Worm (Caenorhabditis elegans): Measurements from ENCODE around the gene fbxa-29.
"Not testable (repeated sequence)": the region's sequence is repeated elsewhere in the genome, so short reads cannot be mapped to it uniquely, and the experiment has no call there.

Gene fbxa-29

DNA sequence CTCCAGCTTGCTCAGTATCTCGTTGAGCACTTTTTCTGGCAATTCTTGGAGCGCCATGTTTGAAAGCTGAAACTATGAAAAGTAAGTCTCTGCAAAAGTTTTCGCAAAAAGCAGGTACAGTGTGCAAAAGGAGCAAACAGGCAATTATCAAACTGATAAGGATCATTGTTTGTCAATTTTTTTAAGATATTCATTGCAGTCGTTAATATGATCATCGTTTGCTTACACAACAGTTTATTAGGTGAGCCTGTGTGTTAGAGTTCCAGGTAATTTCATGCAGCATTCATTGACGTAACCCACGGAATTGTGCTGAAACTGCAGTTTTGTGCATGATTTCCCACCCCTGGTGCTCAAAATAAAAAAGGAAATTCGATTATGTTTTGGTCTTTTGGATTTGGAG is 6.7 kb downstream of the fbxa-29 start, which contains the start of gene fbxa-151:
Gene fbxa-151, minus strand, starts transcription at position 101 of the 400 bp plus-strand sequence.
- TF ChIP-seq lim-7 (GFP tag; IDR thresholded peaks at IDR 0.05); F49E8.2 (tag; optimal IDR thresholded peaks at IDR 0.05; ENCODE audit: borderline replicate concordance); Y48G9A.11 (GFP tag; IDR thresholded peaks at IDR 0.05): not testable (repeated sequence)

DNA sequence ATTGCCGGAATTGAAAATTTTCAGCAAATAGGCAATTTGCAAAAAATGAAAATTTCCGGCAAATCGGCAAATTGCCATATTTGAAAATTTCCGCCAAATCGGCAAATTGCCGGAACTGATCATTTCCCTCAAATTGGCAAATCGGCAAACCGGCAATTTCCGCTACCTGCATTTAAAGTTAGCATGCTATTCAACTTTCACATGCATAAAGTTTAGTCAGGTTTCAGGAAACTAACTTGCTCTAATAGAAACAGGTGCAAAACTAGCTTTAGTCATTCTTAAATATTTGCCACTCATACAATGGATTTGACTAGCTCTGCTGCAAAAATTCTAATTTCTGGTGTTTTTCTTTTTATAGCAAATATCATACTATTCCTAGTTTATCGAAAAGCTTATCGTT is 9.8 kb downstream of the fbxa-29 start, which contains the start of gene srz-9:
Gene srz-9, plus strand, starts transcription at position 301 of the 400 bp plus-strand sequence.
- not testable (repeated sequence) for TF ChIP-seq aha-1 (tag); lsy-2 (tag; optimal IDR thresholded peaks at IDR 0.05); nhr-237 (tag; optimal IDR thresholded peaks at IDR 0.05)

DNA sequence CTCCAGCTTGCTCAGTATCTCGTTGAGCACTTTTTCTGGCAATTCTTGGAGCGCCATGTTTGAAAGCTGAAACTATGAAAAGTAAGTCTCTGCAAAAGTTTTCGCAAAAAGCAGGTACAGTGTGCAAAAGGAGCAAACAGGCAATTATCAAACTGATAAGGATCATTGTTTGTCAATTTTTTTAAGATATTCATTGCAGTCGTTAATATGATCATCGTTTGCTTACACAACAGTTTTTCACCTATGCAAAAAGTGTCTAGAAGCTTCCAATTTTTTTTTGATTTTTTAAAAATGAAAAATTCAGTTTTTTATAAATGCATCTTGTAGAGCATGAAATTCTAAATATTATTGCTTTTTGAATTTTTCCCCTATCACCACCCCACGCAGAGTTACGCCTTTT is 15.1 kb downstream of the fbxa-29 start, which contains the start of gene fbxa-78:
Gene fbxa-78, minus strand, starts transcription at position 101 of the 400 bp plus-strand sequence.
- TF ChIP-seq lin-1 (GFP tag; IDR thresholded peaks at IDR 0.05); rbr-2 (tag; optimal IDR thresholded peaks at IDR 0.05); snpc-4 (tag; optimal IDR thresholded peaks at IDR 0.05): not testable (repeated sequence)

DNA sequence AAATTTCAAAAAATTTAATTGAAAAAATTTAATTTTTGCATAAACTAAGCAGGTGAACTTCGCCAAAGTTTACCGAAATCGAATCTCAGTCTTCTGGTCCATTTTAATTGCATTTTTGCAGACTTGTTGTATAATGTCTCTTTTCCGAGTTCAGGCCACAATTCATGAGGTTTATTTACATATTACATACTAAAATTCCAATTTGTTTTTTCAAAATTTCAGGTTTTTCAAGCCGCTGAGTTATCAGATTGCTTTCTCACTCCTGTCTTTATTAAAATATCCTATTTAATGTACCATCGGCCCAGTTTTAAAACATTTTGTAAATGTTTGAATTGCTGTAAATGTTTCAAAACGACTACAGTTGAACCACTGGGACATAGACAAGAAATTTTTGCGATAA is 17.0 kb downstream of the fbxa-29 start, which contains the start of gene fbxa-208:
Gene fbxa-208, plus strand, starts transcription at position 301 of the 400 bp plus-strand sequence.
- not testable (repeated sequence) for TF ChIP-seq ztf-11 (tag; optimal IDR thresholded peaks at IDR 0.05); nhr-42 (GFP tag; IDR thresholded peaks at IDR 0.05); arid-1 (GFP tag; conservative IDR thresholded peaks at IDR 0.05)

DNA sequence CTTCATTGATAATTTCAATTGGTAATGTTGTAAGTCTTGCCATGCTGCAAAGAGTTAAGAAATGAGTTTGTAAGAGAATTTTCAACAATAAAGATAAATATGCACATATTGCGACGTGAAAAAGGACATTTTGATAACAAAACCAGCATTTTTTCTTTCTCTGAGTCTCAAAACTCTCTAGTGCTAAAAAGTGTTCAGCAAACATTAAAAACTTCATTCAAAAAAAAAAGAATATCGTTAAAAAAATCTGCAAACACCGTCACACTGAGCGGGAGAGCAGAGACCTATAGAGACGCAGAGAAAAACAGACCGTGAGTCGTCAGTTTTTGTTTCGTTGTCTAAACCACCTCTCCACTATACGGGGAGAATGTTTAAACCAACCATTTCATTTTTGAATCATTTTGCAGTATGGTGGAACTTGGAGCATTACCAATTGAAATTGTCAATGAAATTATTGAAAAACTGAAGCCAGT is 24.4 kb downstream of the fbxa-29 start, which contains the start of the genes fbxa-76 and fbxa-77:
Gene fbxa-76, minus strand, starts transcription at position 51 of the 473 bp plus-strand sequence.
Gene fbxa-77, plus strand, starts transcription at position 365 of the 473 bp plus-strand sequence.
- TF ChIP-seq duxl-1 (tag; optimal IDR thresholded peaks at IDR 0.05; ENCODE audit: poor library complexity) (peak; percentile 62), ceh-28 (tag; optimal IDR thresholded peaks at IDR 0.05) (no peak), pha-4 (GFP tag; IDR thresholded peaks at IDR 0.05) (no peak), pha-4 (tag; optimal IDR thresholded peaks at IDR 0.05) (peak; percentile 70), dmd-8 (GFP tag; IDR thresholded peaks at IDR 0.05) (no peak), ces-1 (GFP tag; optimal IDR thresholded peaks at IDR 0.05) (no peak), nhr-237 (tag; optimal IDR thresholded peaks at IDR 0.05) (no peak), snpc-1.2 (GFP tag; IDR thresholded peaks at IDR 0.05) (no peak), zip-11 (GFP tag; IDR thresholded peaks at IDR 0.05) (no peak), fkh-10 (GFP tag; optimal IDR thresholded peaks at IDR 0.05) (no peak), gei-8 (GFP tag; optimal IDR thresholded peaks at IDR 0.05) (no peak), jun-1 (tag; optimal IDR thresholded peaks at IDR 0.05) (no peak), nhr-11 (tag; optimal IDR thresholded peaks at IDR 0.05) (no peak), hlh-11 (tag; optimal IDR thresholded peaks at IDR 0.05) (peak; percentile 61), F49E8.2 (tag; optimal IDR thresholded peaks at IDR 0.05; ENCODE audit: borderline replicate concordance) (no peak), aly-2 (tag; optimal IDR thresholded peaks at IDR 0.05) (no peak), lim-7 (GFP tag; IDR thresholded peaks at IDR 0.05) (no peak), lsy-2 (tag; optimal IDR thresholded peaks at IDR 0.05) (peak in 1 of 2 experiments; percentile 60), ztf-11 (tag; optimal IDR thresholded peaks at IDR 0.05) (no peak), zfp-2 (tag; optimal IDR thresholded peaks at IDR 0.05) (no peak), dve-1 (tag; optimal IDR thresholded peaks at IDR 0.05; ENCODE audit: insufficient read depth) (peak; percentile 90), hlh-30 (tag; optimal IDR thresholded peaks at IDR 0.05; ENCODE audit: insufficient read depth) (peak; percentile 23), hmg-1.1 (GFP tag; IDR thresholded peaks at IDR 0.05) (0 out of 2 replicates have a peak, but pooled peaks have one; percentile 26), daf-8 (GFP tag; IDR thresholded peaks at IDR 0.05) (no peak), mxl-3 (GFP tag; optimal IDR thresholded peaks at IDR 0.05) (no peak), dpl-1 (GFP tag; optimal IDR thresholded peaks at IDR 0.05) (peak; percentile 46), lin-29 (GFP tag; IDR thresholded peaks at IDR 0.05) (no peak), fos-1 (tag; optimal IDR thresholded peaks at IDR 0.05) (no peak), vab-7 (GFP tag; IDR thresholded peaks at IDR 0.05) (no peak), nhr-102 (tag; optimal IDR thresholded peaks at IDR 0.05) (no peak), dmd-9 (GFP tag; IDR thresholded peaks at IDR 0.05) (no peak), php-3 (GFP tag; IDR thresholded peaks at IDR 0.05) (peak; percentile 52; the same call in 1 of the 2 replicates), egl-27 (tag; optimal IDR thresholded peaks at IDR 0.05) (no peak), ZK337.2 (GFP tag; IDR thresholded peaks at IDR 0.05) (no peak), F10B5.3 (tag; optimal IDR thresholded peaks at IDR 0.05) (no peak)

Data from whole organism, L4 larva.